Fruit fly (Drosophila melanogaster) whole organism, prepupa: ENCODE measurements around the gene CG33333.

Experiments used
- CG10631 ChIP-seq: fragments of 200-800 bp; sonication (Bioruptor generic); optimal IDR thresholded peaks from 2 replicates; lab custom pipeline; 2016; ENCODE audit warnings: missing biosample characterization, missing genetic modification characterization
- CG10669 ChIP-seq: fragments of 200-800 bp; sonication (Bioruptor generic); optimal IDR thresholded peaks from 3 replicates; lab custom pipeline; 2018; ENCODE audit warnings: missing biosample characterization, mild to moderate bottlenecking, missing genetic modification characterization, moderate library complexity
- CG11762 ChIP-seq: fragments of 200-800 bp; sonication (Bioruptor generic); optimal IDR thresholded peaks from 3 replicates; lab custom pipeline; 2016; ENCODE audit warnings: missing biosample characterization, missing genetic modification characterization; ENCODE audit not compliant: insufficient read depth
- CG11902 ChIP-seq: fragments of 200-800 bp; sonication (Bioruptor generic); optimal IDR thresholded peaks from 3 replicates; lab custom pipeline; 2016; ENCODE audit warnings: missing biosample characterization, missing genetic modification characterization
- CG15336 ChIP-seq: fragments of 200-800 bp; sonication (Bioruptor generic); IDR thresholded peaks from 2 replicates; pipeline ENCODE4 v1.3.6; 2022; ENCODE audit warnings: missing biosample characterization, missing genetic modification characterization
- CG1621 ChIP-seq: fragments of 200-800 bp; sonication (Bioruptor generic); optimal IDR thresholded peaks from 3 replicates; lab custom pipeline; 2018; ENCODE audit warnings: missing biosample characterization, mild to moderate bottlenecking, missing genetic modification characterization
- CG16779 ChIP-seq: fragments of 200-800 bp; sonication (Bioruptor generic); optimal IDR thresholded peaks from 3 replicates; lab custom pipeline; 2017; ENCODE audit warnings: missing biosample characterization, mild to moderate bottlenecking, missing genetic modification characterization
- CG31627 ChIP-seq: fragments of 200-800 bp; sonication (Bioruptor generic); optimal IDR thresholded peaks from 3 replicates; lab custom pipeline; 2016; ENCODE audit warnings: missing biosample characterization, missing genetic modification characterization
- CG34406 ChIP-seq: fragments of 200-800 bp; sonication (Bioruptor generic); optimal IDR thresholded peaks from 3 replicates; lab custom pipeline; 2016; ENCODE audit warnings: missing biosample characterization, missing genetic modification characterization
- CG3919 ChIP-seq: fragments of 200-800 bp; sonication (Bioruptor generic); optimal IDR thresholded peaks from 3 replicates; lab custom pipeline; 2016; ENCODE audit warnings: missing biosample characterization, missing genetic modification characterization
- CG4318 ChIP-seq: fragments of 200-800 bp; sonication (Bioruptor generic); optimal IDR thresholded peaks from 3 replicates; lab custom pipeline; 2017; ENCODE audit warnings: missing biosample characterization, mild to moderate bottlenecking, missing genetic modification characterization
- CG6163 ChIP-seq: fragments of 200-800 bp; sonication (Bioruptor generic); IDR thresholded peaks from 3 replicates; pipeline ENCODE4 v1.3.6; 2022; ENCODE audit warnings: missing biosample characterization, missing genetic modification characterization
- CG6276 ChIP-seq: fragments of 200-800 bp; sonication (Bioruptor generic); optimal IDR thresholded peaks from 2 replicates; lab custom pipeline; 2017; ENCODE audit warnings: missing biosample characterization, mild to moderate bottlenecking, missing genetic modification characterization
- CG6792 ChIP-seq: fragments of 200-800 bp; sonication (Bioruptor generic); optimal IDR thresholded peaks from 3 replicates; lab custom pipeline; 2016; ENCODE audit warnings: missing biosample characterization, missing genetic modification characterization
- CG6808 ChIP-seq: fragments of 200-800 bp; sonication (Bioruptor generic); optimal IDR thresholded peaks from 3 replicates; lab custom pipeline; 2017; ENCODE audit warnings: missing biosample characterization, missing genetic modification characterization, mild to moderate bottlenecking, moderate library complexity, missing genetic modification reagents
- CG6854 ChIP-seq: fragments of 200-800 bp; sonication (Bioruptor generic); optimal IDR thresholded peaks from 2 replicates; lab custom pipeline; 2017; ENCODE audit warnings: missing biosample characterization, mild to moderate bottlenecking, missing genetic modification characterization
- CG7368 ChIP-seq: fragments of 200-800 bp; sonication (Bioruptor generic); optimal IDR thresholded peaks from 3 replicates; lab custom pipeline; 2016; ENCODE audit warnings: missing biosample characterization, missing genetic modification characterization
- CG8119 ChIP-seq: fragments of 200-800 bp; sonication (Bioruptor generic); IDR thresholded peaks from 3 replicates; pipeline ENCODE4 v1.3.6; 2022; ENCODE audit warnings: missing biosample characterization, missing genetic modification characterization
- CG8319 ChIP-seq: fragments of 200-800 bp; sonication (Bioruptor generic); optimal IDR thresholded peaks from 3 replicates; lab custom pipeline; 2016; ENCODE audit warnings: missing biosample characterization, missing genetic modification characterization
- CG8632 ChIP-seq: fragments of 200-800 bp; sonication (Bioruptor generic); optimal IDR thresholded peaks from 3 replicates; lab custom pipeline; 2016; ENCODE audit warnings: missing biosample characterization, missing genetic modification characterization
- CG9139 ChIP-seq: fragments of 200-800 bp; sonication (Bioruptor generic); optimal IDR thresholded peaks from 3 replicates; lab custom pipeline; 2017; ENCODE audit warnings: missing biosample characterization, mild to moderate bottlenecking, missing genetic modification characterization
- Eip75B ChIP-seq: fragments of 200-800 bp; sonication (Bioruptor generic); optimal IDR thresholded peaks from 3 replicates; lab custom pipeline; 2016; ENCODE audit warnings: missing biosample characterization, missing genetic modification characterization
- Eip78C ChIP-seq: fragments of 200-800 bp; sonication (Bioruptor generic); peaks from one replicate; lab custom pipeline; 2016; ENCODE audit warnings: missing biosample characterization, missing genetic modification characterization
- Eip93F ChIP-seq: fragments of 200-800 bp; sonication (Bioruptor generic); optimal IDR thresholded peaks from 2 replicates; lab custom pipeline; 2016; ENCODE audit warnings: missing biosample characterization, mild to moderate bottlenecking, missing genetic modification characterization
- Ets21C ChIP-seq: fragments of 200-800 bp; sonication (Bioruptor generic); optimal IDR thresholded peaks from 3 replicates; lab custom pipeline; 2016; ENCODE audit warnings: missing biosample characterization, missing genetic modification characterization
- Gug ChIP-seq: fragments of 200-800 bp; sonication (Bioruptor generic); IDR thresholded peaks from 2 replicates; pipeline ENCODE4 v1.3.6; 2022; ENCODE audit warnings: missing biosample characterization, missing genetic modification characterization
- Hr38 ChIP-seq: sonication (Bioruptor generic); optimal IDR thresholded peaks from 2 replicates; lab custom pipeline; 2016; ENCODE audit warnings: missing biosample characterization, missing genetic modification characterization
- Hr39 ChIP-seq: fragments of 200-800 bp; sonication (Bioruptor generic); optimal IDR thresholded peaks from 2 replicates; lab custom pipeline; 2016; ENCODE audit warnings: missing biosample characterization, missing genetic modification characterization
- Hr4 ChIP-seq: fragments of 200-800 bp; sonication (Bioruptor generic); optimal IDR thresholded peaks from 3 replicates; lab custom pipeline; 2016; ENCODE audit warnings: missing biosample characterization, missing genetic modification characterization
- Met ChIP-seq: fragments of 200-800 bp; sonication (Bioruptor generic); optimal IDR thresholded peaks from 3 replicates; lab custom pipeline; 2016; ENCODE audit warnings: missing biosample characterization, missing genetic modification characterization
- OdsH ChIP-seq: fragments of 200-800 bp; sonication (Bioruptor generic); optimal IDR thresholded peaks from 3 replicates; lab custom pipeline; 2016; ENCODE audit warnings: missing biosample characterization, missing genetic modification characterization
- Sox102F ChIP-seq: fragments of 200-800 bp; sonication (Bioruptor generic); optimal IDR thresholded peaks from 2 replicates; lab custom pipeline; 2016; ENCODE audit warnings: missing biosample characterization, mild to moderate bottlenecking, missing genetic modification characterization
- Sox14 ChIP-seq: fragments of 200-800 bp; sonication (Bioruptor generic); optimal IDR thresholded peaks from 3 replicates; lab custom pipeline; 2016; ENCODE audit warnings: missing biosample characterization, missing genetic modification characterization
- Sox15 ChIP-seq: fragments of 200-800 bp; sonication (Bioruptor generic); optimal IDR thresholded peaks from 3 replicates; lab custom pipeline; 2016; ENCODE audit warnings: missing biosample characterization, missing genetic modification characterization
- achi ChIP-seq: fragments of 200-800 bp; sonication (Bioruptor generic); optimal IDR thresholded peaks from 3 replicates; lab custom pipeline; 2016; ENCODE audit warnings: missing biosample characterization, missing genetic modification characterization
- acj6 ChIP-seq: fragments of 200-800 bp; sonication (Bioruptor generic); optimal IDR thresholded peaks from 3 replicates; lab custom pipeline; 2016; ENCODE audit warnings: missing biosample characterization, missing genetic modification characterization
- cyc ChIP-seq: fragments of 200-800 bp; sonication (Bioruptor generic); optimal IDR thresholded peaks from 3 replicates; lab custom pipeline; 2016; ENCODE audit warnings: missing biosample characterization, missing genetic modification characterization
- dac ChIP-seq: fragments of 200-800 bp; sonication (Bioruptor generic); optimal IDR thresholded peaks from 2 replicates; lab custom pipeline; 2017; ENCODE audit warnings: missing biosample characterization, mild to moderate bottlenecking, missing genetic modification characterization
- esn ChIP-seq: fragments of 200-800 bp; sonication (Bioruptor generic); optimal IDR thresholded peaks from 2 replicates; lab custom pipeline; 2016; ENCODE audit warnings: missing biosample characterization, mild to moderate bottlenecking, missing genetic modification characterization, moderate library complexity
- fd85E ChIP-seq: fragments of 200-800 bp; sonication (Bioruptor generic); optimal IDR thresholded peaks from 3 replicates; lab custom pipeline; 2016; ENCODE audit warnings: missing biosample characterization, missing genetic modification characterization
- lz ChIP-seq: fragments of 200-800 bp; sonication (Bioruptor generic); optimal IDR thresholded peaks from 3 replicates; lab custom pipeline; 2016; ENCODE audit warnings: missing biosample characterization, missing genetic modification characterization
- net ChIP-seq: fragments of 200-800 bp; sonication (Bioruptor generic); optimal IDR thresholded peaks from 3 replicates; lab custom pipeline; 2016; ENCODE audit warnings: missing biosample characterization, missing genetic modification characterization
- salr ChIP-seq, 2 experiments: fragments of 200-800 bp; sonication (Bioruptor generic); optimal IDR thresholded peaks; 3 replicates each; lab custom pipeline; 2016 to 2018; ENCODE audit warnings: missing biosample characterization in 2 of 2, missing genetic modification characterization in 2 of 2, mild to moderate bottlenecking in 1 of 2
- spab ChIP-seq: fragments of 200-800 bp; sonication (Bioruptor generic); optimal IDR thresholded peaks from 2 replicates; lab custom pipeline; 2017; ENCODE audit warnings: missing biosample characterization, mild to moderate bottlenecking, missing genetic modification characterization, missing genetic modification reagents
- ss ChIP-seq, 2 experiments: fragments of 200-800 bp; sonication (Bioruptor generic); optimal IDR thresholded peaks; 2 replicates in 1 of 2; 3 replicates in 1 of 2; lab custom pipeline; 2017 to 2018; ENCODE audit warnings: mild to moderate bottlenecking in 2 of 2, missing biosample characterization in 2 of 2, missing genetic modification characterization in 2 of 2, moderate library complexity in 1 of 2
- svp ChIP-seq: fragments of 200-800 bp; sonication (Bioruptor generic); peaks from one replicate; lab custom pipeline; 2016; ENCODE audit warnings: missing biosample characterization, missing genetic modification characterization
- topi ChIP-seq: fragments of 200-800 bp; sonication (Bioruptor generic); optimal IDR thresholded peaks from 3 replicates; lab custom pipeline; 2016; ENCODE audit warnings: missing biosample characterization, missing genetic modification characterization
- vri ChIP-seq: fragments of 200-800 bp; sonication (Bioruptor generic); optimal IDR thresholded peaks from 3 replicates; lab custom pipeline; 2016; ENCODE audit warnings: missing biosample characterization, mild to moderate bottlenecking, missing genetic modification characterization

CG33333 gene

dm6 chr3R:17400675-17401118, 16.6 kb upstream of the CG33333 start (continued):
- TF ChIP-seq Sox102F (GFP tag; lab: Kevin White, UChicago) (peak; percentile 14), Hr4 (GFP tag; lab: Kevin White, UChicago) (peak; percentile 65), CG34406 (GFP tag; lab: Kevin White, UChicago) (peak; percentile 36), dac (GFP tag; lab: Kevin White, UChicago) (peak; percentile 34), Hr38 (GFP tag; lab: Kevin White, UChicago) (no peak), Eip93F (GFP tag; lab: Kevin White, UChicago) (no peak), CG6276 (GFP tag; lab: Kevin White, UChicago) (peak; percentile 67), CG3919 (GFP tag; lab: Kevin White, UChicago) (peak; percentile 83), Eip75B (GFP tag; lab: Kevin White, UChicago) (peak; percentile 77), CG4318 (GFP tag; lab: Kevin White, UChicago) (peak; percentile 31), CG31627 (GFP tag; lab: Kevin White, UChicago) (peak; percentile 49), ss (GFP tag; optimal IDR thresholded peaks at IDR 0.05; lab: Kevin White, UChicago) (peak; percentile 44 to 67), Eip78C (peak; percentile 96), Sox15 (GFP tag; lab: Kevin White, UChicago) (peak; percentile 19), OdsH (GFP tag; lab: Kevin White, UChicago) (peak; percentile 55), svp (GFP tag; lab: Kevin White, UChicago) (peak; percentile 96), salr (GFP tag; optimal IDR thresholded peaks at IDR 0.05; lab: Kevin White, UChicago) (no peak), CG8632 (GFP tag; lab: Kevin White, UChicago) (peak; percentile 29), vri (GFP tag; lab: Kevin White, UChicago) (no peak), CG6808 (GFP tag; lab: Kevin White, UChicago) (peak; percentile 58), esn (GFP tag; lab: Kevin White, UChicago) (peak; percentile 72), CG7368 (GFP tag; lab: Kevin White, UChicago) (peak; percentile 56), acj6 (GFP tag; lab: Kevin White, UChicago) (peak; percentile 47), CG10669 (GFP tag; lab: Kevin White, UChicago) (peak; percentile 78), CG1621 (tag; lab: Kevin White, UChicago) (peak; percentile 20), CG8319 (GFP tag; lab: Kevin White, UChicago) (no peak), cyc (GFP tag; lab: Kevin White, UChicago) (peak; percentile 75), CG11762 (GFP tag; lab: Kevin White, UChicago) (peak; percentile 77)

- TF ChIP-seq CG10669 (GFP tag; lab: Kevin White, UChicago) = no peak
- peak; percentile 51 for TF ChIP-seq Hr39 (GFP tag; lab: Kevin White, UChicago)
- no peak for TF ChIP-seq CG6792 (GFP tag; lab: Kevin White, UChicago)
- TF ChIP-seq Hr38 (GFP tag; lab: Kevin White, UChicago) = no peak
- peak; percentile 46 for TF ChIP-seq CG31627 (GFP tag; lab: Kevin White, UChicago)
- TF ChIP-seq CG15336 = peak; percentile 53
- no peak for TF ChIP-seq cyc (GFP tag; lab: Kevin White, UChicago)
- TF ChIP-seq vri (GFP tag; lab: Kevin White, UChicago) = peak; percentile 92
- peak; percentile 22 for TF ChIP-seq Eip75B (GFP tag; lab: Kevin White, UChicago)
- TF ChIP-seq Met (GFP tag; lab: Kevin White, UChicago) = peak; percentile 41
- TF ChIP-seq fd85E (GFP tag; lab: Kevin White, UChicago) = no peak
- TF ChIP-seq CG1621 (tag; lab: Kevin White, UChicago) = no peak
- no peak for TF ChIP-seq CG11902
- TF ChIP-seq Sox14 = peak; percentile 54
- peak; percentile 28 for TF ChIP-seq achi
- peak; percentile 20 for TF ChIP-seq Ets21C
- peak; percentile 74 for TF ChIP-seq Hr4 (GFP tag; lab: Kevin White, UChicago)
- TF ChIP-seq CG8119 (GFP tag; lab: Robert Waterston, UW) = no peak
- peak; percentile 44 for TF ChIP-seq esn (GFP tag; lab: Kevin White, UChicago)
- peak; percentile 28 for TF ChIP-seq CG10631
- no peak for TF ChIP-seq CG16779 (tag; lab: Kevin White, UChicago)
- no peak for TF ChIP-seq Sox15 (GFP tag; lab: Kevin White, UChicago)
- peak; percentile 10 for TF ChIP-seq topi (GFP tag; lab: Kevin White, UChicago)
- no peak for TF ChIP-seq CG9139 (GFP tag; lab: Kevin White, UChicago)
- no peak for TF ChIP-seq net (GFP tag; lab: Kevin White, UChicago)
- no peak for TF ChIP-seq Gug (GFP tag; lab: Robert Waterston, UW)
- TF ChIP-seq lz (GFP tag; lab: Kevin White, UChicago) = peak; percentile 53
- no peak for TF ChIP-seq CG6854 (GFP tag; lab: Kevin White, UChicago)
- TF ChIP-seq CG8319 (GFP tag; lab: Kevin White, UChicago) = no peak
- TF ChIP-seq CG6163 (GFP tag; lab: Robert Waterston, UW) = no peak
- TF ChIP-seq svp (GFP tag; lab: Kevin White, UChicago) = no peak
- peak; percentile 45 for TF ChIP-seq OdsH (GFP tag; lab: Kevin White, UChicago)
- peak; percentile 14 for TF ChIP-seq Sox102F (GFP tag; lab: Kevin White, UChicago)
- no peak for TF ChIP-seq spab (GFP tag; lab: Kevin White, UChicago)
These were observed 15.9 kb upstream of the CG33333 start for dm6 chr3R:17401289-17401752.
